Fruit fly (Drosophila melanogaster): Measurements from ENCODE around the gene Adk1.

dm6 chr3R:12211552-12211951 is 13.8 kb downstream of the Adk1 start:
- TF ChIP-seq Blimp-1 (GFP tag; optimal IDR thresholded peaks at IDR 0.05): no peak
- no peak for TF ChIP-seq Sox15 (GFP tag; optimal IDR thresholded peaks at IDR 0.05)
- no peak for TF ChIP-seq CG10669 (GFP tag; optimal IDR thresholded peaks at IDR 0.05)

Measured in whole organism, prepupa.